Fruit fly (Drosophila melanogaster) Kc167 (cell line): Measurements from ENCODE around the gene CG42489.

Experiments used
- Myc ChIP-seq: fragments of >200 bp; optimal IDR thresholded peaks from 2 replicates; lab custom pipeline; 2017; ENCODE audit warnings: missing external identifiers
- Sin3A ChIP-seq: fragments of >200 bp; optimal IDR thresholded peaks from 2 replicates; lab custom pipeline; 2018; ENCODE audit warnings: missing external identifiers
- h ChIP-seq: fragments of >200 bp; optimal IDR thresholded peaks from 3 replicates; lab custom pipeline; 2018; ENCODE audit warnings: missing external identifiers
- insv ChIP-seq: fragments of >200 bp; optimal IDR thresholded peaks from 3 replicates; lab custom pipeline; 2018; ENCODE audit warnings: missing external identifiers
- psq ChIP-seq: fragments of >200 bp; optimal IDR thresholded peaks from 2 replicates; lab custom pipeline; 2017; ENCODE audit warnings: missing external identifiers
- ttk ChIP-seq: sonication (Bioruptor generic); optimal IDR thresholded peaks from 2 replicates; lab custom pipeline; 2017; ENCODE audit warnings: missing external identifiers

DNA sequence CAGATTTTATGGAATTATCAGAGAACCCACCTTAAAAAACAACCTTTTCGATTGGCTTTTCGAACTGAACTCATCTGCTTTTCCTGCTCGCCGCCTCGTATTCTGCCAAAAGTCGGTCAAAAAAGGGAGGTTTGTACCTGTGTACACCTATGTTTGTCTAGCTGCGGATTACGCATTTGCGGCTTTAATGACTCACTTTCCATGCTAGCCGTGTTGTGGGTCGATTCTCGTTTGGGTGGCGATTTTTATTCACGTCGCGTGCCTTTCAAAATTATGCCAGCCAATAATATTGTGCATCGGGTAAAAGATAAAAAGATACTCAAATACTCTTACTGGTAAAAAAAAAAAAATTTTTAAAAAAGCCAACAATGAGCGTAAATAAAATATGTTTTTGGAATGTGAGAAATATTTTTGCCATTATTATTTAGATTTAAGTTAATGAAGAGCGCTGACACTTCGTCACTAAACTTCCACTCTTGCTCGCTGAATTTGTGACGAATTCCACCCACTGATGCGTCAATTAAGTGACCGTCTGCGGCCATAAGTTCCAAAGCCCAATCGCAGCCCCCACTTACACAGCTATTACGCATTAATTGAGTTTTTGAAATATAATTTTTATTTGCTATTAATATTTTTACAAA is 8.9 kb downstream of the CG42489 start, which contains the start of gene Cyp313b1:
- TF ChIP-seq psq (lab: Kevin White, UChicago) (no peak), h (no peak), ttk (lab: Kevin White, UChicago) (no peak), Myc (lab: Kevin White, UChicago) (no peak), Sin3A (no peak), insv (no peak)
